Worm (Caenorhabditis elegans) whole organism, mixed stage, embryonic: Measurements from ENCODE around the gene spig-7.

Experiments
- M03D4.4 ChIP-seq: sonication (generic microtip); optimal IDR thresholded peaks from 2 replicates; lab custom pipeline; 2017; ENCODE audit warnings: mild to moderate bottlenecking, missing genetic modification characterization, missing compliant biosample characterization
- bed-3 ChIP-seq: fragments of 200-800 bp; sonication (Bioruptor generic); optimal IDR thresholded peaks from 3 replicates; lab custom pipeline; 2018; ENCODE audit warnings: mild to moderate bottlenecking, missing genetic modification characterization, moderate library complexity, missing compliant biosample characterization
- blmp-1 ChIP-seq: fragments of 150-350 bp; optimal IDR thresholded peaks from 2 replicates; lab custom pipeline; 2014; ENCODE audit warnings: missing biosample characterization, missing genetic modification characterization
- ceh-39 ChIP-seq: fragments of 150-350 bp; optimal IDR thresholded peaks from 2 replicates; lab custom pipeline; 2014; ENCODE audit warnings: missing biosample characterization, missing genetic modification characterization
- ceh-43 ChIP-seq: fragments of 200-800 bp; sonication (Bioruptor generic); optimal IDR thresholded peaks from 2 replicates; lab custom pipeline; 2018; ENCODE audit warnings: mild to moderate bottlenecking, missing genetic modification characterization, moderate library complexity, missing compliant biosample characterization
- ceh-83 ChIP-seq: fragments of 200-800 bp; sonication (Bioruptor generic); optimal IDR thresholded peaks from 2 replicates; lab custom pipeline; 2018; ENCODE audit warnings: mild to moderate bottlenecking, missing genetic modification characterization, missing compliant biosample characterization
- ces-1 ChIP-seq: fragments of 150-350 bp; optimal IDR thresholded peaks from 2 replicates; lab custom pipeline; 2014; ENCODE audit warnings: missing biosample characterization, missing genetic modification reagents, missing genetic modification characterization
- cnd-1 ChIP-seq: fragments of 200-800 bp; sonication (Bioruptor generic); optimal IDR thresholded peaks from 2 replicates; lab custom pipeline; 2018; ENCODE audit warnings: mild to moderate bottlenecking, missing genetic modification characterization, missing compliant biosample characterization
- drap-1 ChIP-seq: fragments of 200-800 bp; sonication (Bioruptor generic); optimal IDR thresholded peaks from 3 replicates; lab custom pipeline; 2018; ENCODE audit warnings: mild to moderate bottlenecking, missing genetic modification characterization, missing compliant biosample characterization
- elt-1 ChIP-seq: sonication (generic microtip); optimal IDR thresholded peaks from 2 replicates; lab custom pipeline; 2017; ENCODE audit warnings: missing genetic modification characterization, mild to moderate bottlenecking, missing compliant biosample characterization, antibody characterized with exemption, moderate library complexity, borderline replicate concordance; ENCODE audit not compliant: insufficient read depth
- elt-3 ChIP-seq: fragments of 150-350 bp; optimal IDR thresholded peaks from 2 replicates; lab custom pipeline; 2014; ENCODE audit warnings: missing biosample characterization, missing genetic modification characterization
- ham-2 ChIP-seq: fragments of 200-800 bp; sonication (Bioruptor generic); optimal IDR thresholded peaks from 2 replicates; lab custom pipeline; 2018; ENCODE audit warnings: mild to moderate bottlenecking, missing genetic modification characterization, missing compliant biosample characterization
- hlh-1 ChIP-seq: fragments of 150-350 bp; optimal IDR thresholded peaks from 2 replicates; lab custom pipeline; 2014; ENCODE audit warnings: missing biosample characterization, missing genetic modification reagents, missing genetic modification characterization
- lin-13 ChIP-seq: fragments of 150-350 bp; optimal IDR thresholded peaks from 2 replicates; lab custom pipeline; 2014; ENCODE audit warnings: missing biosample characterization, missing genetic modification characterization
- lin-32 ChIP-seq: fragments of 200-800 bp; sonication (Bioruptor generic); optimal IDR thresholded peaks from 2 replicates; lab custom pipeline; 2018; ENCODE audit warnings: mild to moderate bottlenecking, missing genetic modification characterization, missing compliant biosample characterization
- lsy-2 ChIP-seq: fragments of 150-350 bp; optimal IDR thresholded peaks from 2 replicates; lab custom pipeline; 2014; ENCODE audit warnings: missing biosample characterization, missing genetic modification characterization
- mab-5 ChIP-seq: fragments of 150-350 bp; optimal IDR thresholded peaks from 2 replicates; lab custom pipeline; 2014; ENCODE audit warnings: missing biosample characterization, missing genetic modification characterization
- mep-1 ChIP-seq: fragments of 150-350 bp; optimal IDR thresholded peaks from 2 replicates; lab custom pipeline; 2017; ENCODE audit warnings: missing biosample characterization, missing genetic modification reagents, missing genetic modification characterization, inconsistent platforms
- mls-2 ChIP-seq: sonication (generic microtip); optimal IDR thresholded peaks from 2 replicates; lab custom pipeline; 2016; ENCODE audit warnings: mild to moderate bottlenecking, missing genetic modification characterization, moderate library complexity, missing compliant biosample characterization
- nhr-12 ChIP-seq: fragments of 150-350 bp; optimal IDR thresholded peaks from 2 replicates; lab custom pipeline; 2014; ENCODE audit warnings: missing biosample characterization, missing genetic modification characterization
- nhr-2 ChIP-seq: fragments of 150-350 bp; optimal IDR thresholded peaks from 2 replicates; lab custom pipeline; 2014; ENCODE audit warnings: missing biosample characterization, missing genetic modification characterization
- nhr-237 ChIP-seq: fragments of 150-350 bp; optimal IDR thresholded peaks from 2 replicates; lab custom pipeline; 2014; ENCODE audit warnings: missing biosample characterization, missing genetic modification characterization
- nhr-28 ChIP-seq: fragments of 150-350 bp; optimal IDR thresholded peaks from 2 replicates; lab custom pipeline; 2014; ENCODE audit warnings: missing biosample characterization, missing genetic modification characterization
- nhr-76 ChIP-seq: sonication (generic microtip); optimal IDR thresholded peaks from 2 replicates; lab custom pipeline; 2017; ENCODE audit warnings: missing biosample characterization, missing genetic modification characterization
- pha-4 ChIP-seq: fragments of 150-350 bp; optimal IDR thresholded peaks from 2 replicates; lab custom pipeline; 2018; ENCODE audit warnings: missing biosample characterization, missing genetic modification reagents, missing genetic modification characterization
- sem-2 ChIP-seq: fragments of 200-800 bp; sonication (Bioruptor generic); optimal IDR thresholded peaks from 2 replicates; lab custom pipeline; 2018; ENCODE audit warnings: mild to moderate bottlenecking, missing genetic modification characterization, missing compliant biosample characterization
- snpc-4 ChIP-seq: fragments of 150-350 bp; optimal IDR thresholded peaks from 2 replicates; lab custom pipeline; 2014; ENCODE audit warnings: missing biosample characterization, missing genetic modification characterization
- sptf-1 ChIP-seq: sonication (generic microtip); optimal IDR thresholded peaks from 2 replicates; lab custom pipeline; 2017; ENCODE audit warnings: mild to moderate bottlenecking, missing genetic modification characterization, moderate library complexity, missing compliant biosample characterization
- unc-120 ChIP-seq: sonication (generic microtip); optimal IDR thresholded peaks from 2 replicates; lab custom pipeline; 2017; ENCODE audit warnings: missing genetic modification characterization, missing compliant biosample characterization; ENCODE audit not compliant: poor library complexity, severe bottlenecking
- unc-39 ChIP-seq: fragments of 150-350 bp; optimal IDR thresholded peaks from 2 replicates; lab custom pipeline; 2014; ENCODE audit warnings: missing biosample characterization, missing genetic modification characterization
- unc-62 ChIP-seq: fragments of 150-350 bp; optimal IDR thresholded peaks from 2 replicates; lab custom pipeline; 2014; ENCODE audit warnings: missing biosample characterization, missing genetic modification reagents, missing genetic modification characterization
- zip-8 ChIP-seq: fragments of 150-350 bp; optimal IDR thresholded peaks from 2 replicates; lab custom pipeline; 2014; ENCODE audit warnings: missing biosample characterization, missing genetic modification characterization
- ztf-11 ChIP-seq: fragments of 150-350 bp; optimal IDR thresholded peaks from 2 replicates; lab custom pipeline; 2014; ENCODE audit warnings: missing biosample characterization, missing genetic modification characterization

spig-7 gene

DNA sequence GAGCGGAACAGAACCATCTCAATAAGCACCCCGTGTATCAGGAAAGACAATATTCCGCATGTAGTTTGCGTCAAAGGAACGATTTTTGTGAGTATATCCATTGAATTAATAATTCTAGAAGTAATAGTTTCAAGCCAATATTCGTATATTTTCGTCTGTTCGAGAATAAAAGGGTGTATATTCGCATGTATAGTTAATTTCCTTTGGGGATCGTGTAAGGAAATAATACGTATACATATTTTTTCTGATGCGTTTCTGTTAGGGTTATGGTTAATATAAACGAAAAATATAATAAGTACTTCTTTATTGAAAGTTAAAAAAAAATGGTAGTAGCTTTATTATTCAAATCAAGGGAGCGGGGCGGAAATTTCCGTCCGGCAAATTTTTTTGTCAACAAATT lies 33.4 kb downstream of the spig-7 start, which contains the start of gene str-236:
str-236 (minus strand) TSS at position 101 of the 400 bp plus-strand sequence.
- TF ChIP-seq ztf-11 = no peak
- no peak for TF ChIP-seq mep-1
- TF ChIP-seq ces-1 (GFP tag; lab: Kevin White, UChicago) = no peak
- no peak for TF ChIP-seq ham-2
- no peak for TF ChIP-seq drap-1
- TF ChIP-seq nhr-237 = no peak
- TF ChIP-seq nhr-12 = no peak
- TF ChIP-seq nhr-28 (tag; lab: Kevin White, UChicago) = no peak
- no peak for TF ChIP-seq unc-62
- no peak for TF ChIP-seq ceh-39
- no peak for TF ChIP-seq elt-3 (tag; lab: Kevin White, UChicago)
- no peak for TF ChIP-seq sem-2 (GFP tag; lab: Kevin White, UChicago)

DNA sequence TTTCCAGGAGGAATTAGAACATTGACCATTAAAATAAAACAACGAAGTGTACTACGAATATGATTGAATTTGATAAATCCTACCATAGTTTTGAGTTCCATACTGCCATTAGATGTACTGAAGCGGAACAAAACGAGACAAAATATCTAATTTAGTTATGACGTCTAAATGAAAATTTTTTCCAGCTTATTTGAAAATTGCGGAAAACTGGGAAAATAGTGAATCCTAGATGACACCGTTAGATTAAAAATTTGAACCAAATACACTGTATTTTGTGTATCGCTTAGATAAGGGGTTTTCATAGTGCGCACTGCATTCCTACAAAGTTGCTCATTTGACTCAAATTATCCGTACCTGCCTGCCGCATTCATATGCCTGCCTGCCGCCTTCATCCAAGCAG lies 36.6 kb downstream of the spig-7 start, which contains the start of gene K02H11.4:
K02H11.4 (minus strand) TSS at position 101 of the 400 bp plus-strand sequence.
- no peak for TF ChIP-seq sem-2 (GFP tag; lab: Kevin White, UChicago)

DNA sequence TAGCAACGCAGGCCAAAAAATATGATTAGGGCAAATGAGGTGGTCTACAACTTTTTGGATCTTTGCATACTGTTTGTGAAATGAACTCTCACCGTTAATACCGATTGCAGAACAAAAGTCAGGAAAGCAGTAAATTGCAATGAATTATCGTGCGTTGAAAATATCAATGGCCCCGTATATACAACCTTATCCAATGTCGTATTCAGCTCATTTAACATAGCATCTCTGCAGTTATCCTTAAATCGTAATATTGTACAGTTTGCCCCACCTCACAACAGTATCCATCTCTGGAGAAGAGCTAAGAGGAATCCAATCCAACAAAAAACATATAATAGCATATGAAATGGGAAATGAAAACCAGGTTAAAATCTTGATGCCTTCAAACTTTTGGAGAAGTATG lies 37.9 kb downstream of the spig-7 start:
- TF ChIP-seq ceh-39 (no peak), unc-39 (tag; lab: Kevin White, UChicago) (no peak), bed-3 (GFP tag; lab: Kevin White, UChicago) (no peak), ham-2 (no peak), M03D4.4 (no peak), drap-1 (no peak), ceh-83 (no peak), nhr-2 (no peak), lsy-2 (tag; lab: Kevin White, UChicago) (no peak), nhr-237 (no peak), zip-8 (tag; lab: Kevin White, UChicago) (no peak), nhr-28 (tag; lab: Kevin White, UChicago) (no peak), mab-5 (tag; lab: Kevin White, UChicago) (no peak), ces-1 (GFP tag; lab: Kevin White, UChicago) (no peak), mep-1 (no peak), elt-1 (no peak), nhr-76 (tag; lab: Kevin White, UChicago) (no peak)

- TF ChIP-seq lsy-2 (tag; lab: Kevin White, UChicago) = no peak
- TF ChIP-seq elt-1 = no peak
- TF ChIP-seq nhr-12 = no peak
- TF ChIP-seq blmp-1 = no peak
- no peak for TF ChIP-seq ces-1 (GFP tag; lab: Kevin White, UChicago)
- TF ChIP-seq drap-1 = no peak
- no peak for TF ChIP-seq ceh-83
- no peak for TF ChIP-seq mep-1
- TF ChIP-seq lin-13 (tag; lab: Kevin White, UChicago) = no peak
- no peak for TF ChIP-seq cnd-1 (tag; lab: Kevin White, UChicago)
- TF ChIP-seq nhr-237 = no peak
- no peak for TF ChIP-seq ceh-39
- TF ChIP-seq hlh-1 (tag; lab: Kevin White, UChicago) = no peak
- TF ChIP-seq zip-8 (tag; lab: Kevin White, UChicago) = no peak
Observed at ce11 chrV:1534315-1534714, 39.7 kb downstream of the spig-7 start, which contains the start of gene trx-5. Gene trx-5 (minus strand): TSS chrV:1534415.

ce11 chrV:1536979-1537378 lies 42.4 kb downstream of the spig-7 start, which contains the start of gene K02H11.9:
Gene K02H11.9 (minus strand): TSS chrV:1537079.
- TF ChIP-seq nhr-28 (tag; lab: Kevin White, UChicago) (no peak), lin-13 (tag; lab: Kevin White, UChicago) (no peak), mab-5 (tag; lab: Kevin White, UChicago) (no peak), ceh-39 (no peak), drap-1 (no peak), elt-1 (no peak), M03D4.4 (no peak), nhr-2 (no peak), bed-3 (GFP tag; lab: Kevin White, UChicago) (no peak), lsy-2 (tag; lab: Kevin White, UChicago) (no peak), ztf-11 (no peak), pha-4 (no peak), unc-39 (tag; lab: Kevin White, UChicago) (no peak)

DNA sequence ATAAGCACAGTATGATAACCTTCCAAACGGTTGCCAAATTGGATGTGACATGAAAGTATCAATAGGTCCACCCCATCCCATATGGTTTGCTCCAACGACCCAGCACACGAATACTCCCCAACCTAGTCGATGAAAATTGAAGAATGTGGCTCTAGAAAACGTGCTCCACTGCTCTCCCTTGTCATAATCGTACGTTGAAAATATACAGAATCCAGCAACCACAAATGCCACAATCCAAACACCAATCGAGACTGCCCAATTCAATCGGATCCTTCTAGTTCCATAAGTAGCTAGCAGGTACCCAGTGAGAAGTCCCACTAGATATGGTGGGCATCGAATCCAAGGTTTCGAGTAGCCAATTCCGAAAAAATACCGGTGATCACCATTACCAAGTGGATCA lies 44.3 kb downstream of the spig-7 start:
- TF ChIP-seq unc-62 (no peak), lsy-2 (tag; lab: Kevin White, UChicago) (no peak), lin-32 (GFP tag; lab: Kevin White, UChicago) (no peak), nhr-237 (no peak), ceh-39 (no peak), ztf-11 (no peak), unc-120 (no peak), ham-2 (no peak), zip-8 (tag; lab: Kevin White, UChicago) (no peak), ceh-43 (GFP tag; lab: Kevin White, UChicago) (no peak), sptf-1 (tag; lab: Kevin White, UChicago) (no peak), blmp-1 (no peak), nhr-12 (no peak), mep-1 (no peak), M03D4.4 (no peak), snpc-4 (tag; lab: Kevin White, UChicago) (no peak), elt-1 (no peak), mls-2 (tag; lab: Kevin White, UChicago) (no peak), pha-4 (no peak)
